Fruit fly (Drosophila melanogaster) whole organism, pupa: ENCODE results near the gene ro.

Source experiments
- CG12605 ChIP-seq: fragments of 200-800 bp; sonication (Bioruptor generic); IDR thresholded peaks from 2 replicates; pipeline ENCODE4 v1.3.6; 2022; ENCODE audit warnings: missing biosample characterization, missing genetic modification characterization
- CG13204 ChIP-seq: fragments of 200-800 bp; sonication (Bioruptor generic); optimal IDR thresholded peaks from 2 replicates; lab custom pipeline; 2018; ENCODE audit warnings: missing biosample characterization, mild to moderate bottlenecking, missing genetic modification characterization, moderate library complexity
- CG17806 ChIP-seq: fragments of 200-800 bp; sonication (Bioruptor generic); optimal IDR thresholded peaks from 2 replicates; lab custom pipeline; 2018; ENCODE audit warnings: missing biosample characterization, mild to moderate bottlenecking, missing genetic modification characterization, moderate library complexity
- CG32121 ChIP-seq: fragments of 200-800 bp; sonication (Bioruptor generic); IDR thresholded peaks from 2 replicates; pipeline ENCODE4 v1.3.6; 2022; ENCODE audit warnings: missing biosample characterization, missing genetic modification characterization
- CG34367 ChIP-seq: fragments of 200-800 bp; sonication (Bioruptor generic); optimal IDR thresholded peaks from 2 replicates; lab custom pipeline; 2018; ENCODE audit warnings: missing biosample characterization, mild to moderate bottlenecking, missing genetic modification characterization
- CG8159 ChIP-seq: fragments of 200-800 bp; sonication (Bioruptor generic); optimal IDR thresholded peaks from 3 replicates; lab custom pipeline; 2018; ENCODE audit warnings: missing biosample characterization, mild to moderate bottlenecking, missing genetic modification characterization, moderate library complexity
- CG9948 ChIP-seq: fragments of 200-800 bp; sonication (Bioruptor generic); optimal IDR thresholded peaks from 2 replicates; lab custom pipeline; 2018; ENCODE audit warnings: missing biosample characterization, mild to moderate bottlenecking, missing genetic modification characterization, moderate library complexity
- D1 ChIP-seq: fragments of 200-800 bp; sonication (Bioruptor generic); optimal IDR thresholded peaks from 2 replicates; lab custom pipeline; 2018; ENCODE audit warnings: missing biosample characterization, mild to moderate bottlenecking, missing genetic modification characterization, moderate library complexity
- Ets98B ChIP-seq: fragments of 200-800 bp; sonication (Bioruptor generic); IDR thresholded peaks from 2 replicates; pipeline ENCODE4 v1.3.6; 2022; ENCODE audit warnings: missing biosample characterization, missing genetic modification characterization
- Pif1A ChIP-seq: fragments of 200-800 bp; sonication (Bioruptor generic); optimal IDR thresholded peaks from 3 replicates; lab custom pipeline; 2016; ENCODE audit warnings: missing biosample characterization, missing genetic modification characterization

- no peak for TF ChIP-seq D1
- TF ChIP-seq CG12605 (GFP tag; lab: Robert Waterston, UW): no peak
- TF ChIP-seq CG13204 (GFP tag; lab: Kevin White, UChicago): no peak
- TF ChIP-seq CG17806 (tag; lab: Kevin White, UChicago): peak; percentile 2
- TF ChIP-seq Ets98B: no peak
- TF ChIP-seq CG8159 (tag; lab: Kevin White, UChicago): peak; percentile 50
- peak; percentile 8 for TF ChIP-seq CG9948
- no peak for TF ChIP-seq CG34367 (tag; lab: Kevin White, UChicago)
- peak; percentile 8 for TF ChIP-seq Pif1A (GFP tag; lab: Kevin White, UChicago)
- TF ChIP-seq CG32121: no peak
Measured at dm6 chr3R:26846446-26846845, 34.5 kb downstream of the ro start.
